Worm (Caenorhabditis elegans) whole organism, mixed stage, embryonic: Measurements from ENCODE around the gene F58F12.4.

Experiments
- M03D4.4 ChIP-seq: sonication (generic microtip); optimal IDR thresholded peaks from 2 replicates; lab custom pipeline; 2017; ENCODE audit warnings: mild to moderate bottlenecking, missing genetic modification characterization, missing compliant biosample characterization
- nhr-28 ChIP-seq: fragments of 150-350 bp; optimal IDR thresholded peaks from 2 replicates; lab custom pipeline; 2014; ENCODE audit warnings: missing biosample characterization, missing genetic modification characterization
- nhr-76 ChIP-seq: sonication (generic microtip); optimal IDR thresholded peaks from 2 replicates; lab custom pipeline; 2017; ENCODE audit warnings: missing biosample characterization, missing genetic modification characterization
- sptf-1 ChIP-seq: sonication (generic microtip); optimal IDR thresholded peaks from 2 replicates; lab custom pipeline; 2017; ENCODE audit warnings: mild to moderate bottlenecking, missing genetic modification characterization, moderate library complexity, missing compliant biosample characterization
- tbx-8 ChIP-seq: fragments of 200-800 bp; sonication (Bioruptor generic); optimal IDR thresholded peaks from 2 replicates; lab custom pipeline; 2018; ENCODE audit warnings: mild to moderate bottlenecking, missing genetic modification characterization, moderate library complexity, missing compliant biosample characterization
- unc-39 ChIP-seq: fragments of 150-350 bp; optimal IDR thresholded peaks from 2 replicates; lab custom pipeline; 2014; ENCODE audit warnings: missing biosample characterization, missing genetic modification characterization

- TF ChIP-seq M03D4.4 (tag; lab: Kevin White, UChicago) (no peak), unc-39 (tag; lab: Kevin White, UChicago) (no peak), sptf-1 (tag; lab: Kevin White, UChicago) (no peak), tbx-8 (GFP tag; lab: Kevin White, UChicago) (no peak), nhr-28 (tag; lab: Kevin White, UChicago) (no peak), nhr-76 (no peak)
Measured at ce11 chrII:6409098-6409497, 22.5 kb downstream of the F58F12.4 start.
